Worm (Caenorhabditis elegans): ENCODE results near the gene cyp-25A1.

ce11 chrIII:3800240-3800933, 32.0 kb upstream of the cyp-25A1 start, which contains the start of gene mtm-3:
- no peak for TF ChIP-seq zip-8 (tag; optimal IDR thresholded peaks at IDR 0.05)
- no peak for TF ChIP-seq nhr-12 (tag; optimal IDR thresholded peaks at IDR 0.05)
- TF ChIP-seq nhr-28 (tag; optimal IDR thresholded peaks at IDR 0.05): no peak
- TF ChIP-seq unc-62 (GFP tag; optimal IDR thresholded peaks at IDR 0.05): no peak
- no peak for TF ChIP-seq lsy-2 (tag; optimal IDR thresholded peaks at IDR 0.05)
- no peak for TF ChIP-seq ces-1 (GFP tag; optimal IDR thresholded peaks at IDR 0.05)
- no peak for TF ChIP-seq drap-1 (GFP tag; optimal IDR thresholded peaks at IDR 0.05)
